Worm (Caenorhabditis elegans): ENCODE data around the gene gcc-2.
A peak's percentile ranks its signal among the peaks of the same experiment; 100 is the strongest.

gcc-2 gene

DNA sequence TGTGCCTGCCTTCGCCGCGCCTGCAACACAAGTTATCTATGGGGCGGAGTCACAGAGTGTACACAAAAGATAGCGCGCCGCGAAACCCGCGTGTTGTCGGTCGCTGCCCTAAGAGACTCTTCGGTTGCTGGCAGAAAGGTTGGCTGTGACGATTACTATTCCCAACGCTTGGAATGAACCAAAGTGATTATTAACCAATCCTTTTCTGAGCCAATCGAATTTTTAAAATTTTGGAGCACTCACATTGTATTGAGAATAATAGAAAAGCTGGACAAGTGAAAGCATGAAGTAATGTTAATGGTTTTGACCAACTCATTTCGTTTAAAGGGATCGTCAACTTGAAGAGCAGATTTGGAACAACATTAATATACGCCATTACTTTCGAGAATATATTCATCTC, 44.7 kb downstream of the gcc-2 start (continued):
- TF ChIP-seq madf-9 (GFP tag; conservative IDR thresholded peaks at IDR 0.05) (no peak), zfp-3 (GFP tag; conservative IDR thresholded peaks at IDR 0.05) (no peak), F49E8.2 (tag; optimal IDR thresholded peaks at IDR 0.05; ENCODE audit: borderline replicate concordance) (peak; percentile 90), dve-1 (tag; optimal IDR thresholded peaks at IDR 0.05; ENCODE audit: insufficient read depth) (peak; percentile 79), F10B5.3 (tag; optimal IDR thresholded peaks at IDR 0.05) (peak; percentile 64), pqm-1 (tag; optimal IDR thresholded peaks at IDR 0.05) (no peak), spr-3 (GFP tag; optimal IDR thresholded peaks at IDR 0.05) (no peak), skn-1 (tag; optimal IDR thresholded peaks at IDR 0.05) (no peak), hlh-11 (tag; optimal IDR thresholded peaks at IDR 0.05) (peak; percentile 70), dmd-6 (GFP tag; IDR thresholded peaks at IDR 0.05) (peak; percentile 63), ceh-82 (tag; optimal IDR thresholded peaks at IDR 0.05) (no peak), nhr-28 (tag; optimal IDR thresholded peaks at IDR 0.05) (peak; percentile 40), attf-4 (tag; optimal IDR thresholded peaks at IDR 0.05) (peak; percentile 25), spr-1 (tag; optimal IDR thresholded peaks at IDR 0.05) (peak; percentile 16), nhr-102 (tag; optimal IDR thresholded peaks at IDR 0.05) (peak; percentile 73), mes-2 (tag; optimal IDR thresholded peaks at IDR 0.05; ENCODE audit: poor library complexity, severe bottlenecking) (peak; percentile 89), snpc-4 (tag; optimal IDR thresholded peaks at IDR 0.05) (peak; percentile 91), tra-1 (GFP tag; IDR thresholded peaks at IDR 0.05) (peak; percentile 28; the same call in 1 of the 2 replicates), ztf-7 (tag; optimal IDR thresholded peaks at IDR 0.05) (peak; percentile 33), nhr-25 (tag; optimal IDR thresholded peaks at IDR 0.05; ENCODE audit: borderline replicate concordance, insufficient read depth) (peak; percentile 63), T26A8.4 (GFP tag; IDR thresholded peaks at IDR 0.05) (no peak; the same call in 1 of the 2 replicates), hlh-30 (tag; optimal IDR thresholded peaks at IDR 0.05; ENCODE audit: insufficient read depth) (peak; percentile 68), nhr-42 (GFP tag; IDR thresholded peaks at IDR 0.05) (peak; percentile 27; the same call in 1 of the 2 replicates)

DNA sequence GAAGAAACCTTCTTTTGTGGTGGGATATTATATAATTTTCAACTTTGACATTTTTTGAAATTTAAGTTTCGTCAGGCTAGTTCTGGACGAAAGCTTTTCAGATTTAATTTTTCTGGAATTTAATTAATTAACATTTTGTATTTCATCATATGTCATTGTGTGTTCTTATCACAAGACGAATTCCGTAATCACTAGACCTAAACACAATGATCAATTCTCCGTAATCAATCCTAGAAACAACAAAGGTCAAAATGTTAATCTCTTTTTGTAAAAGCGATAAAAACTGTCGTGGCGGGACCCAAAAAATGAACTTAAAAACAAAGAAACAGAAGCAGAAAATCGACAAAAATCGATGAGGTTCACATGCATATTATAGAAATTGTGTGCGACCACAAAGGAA, 47.2 kb downstream of the gcc-2 start:
- no peak for TF ChIP-seq nhr-42 (GFP tag; IDR thresholded peaks at IDR 0.05)
- no peak for TF ChIP-seq mxl-3 (GFP tag; optimal IDR thresholded peaks at IDR 0.05)
- no peak for TF ChIP-seq ZK337.2 (GFP tag; IDR thresholded peaks at IDR 0.05)
- no peak for TF ChIP-seq hlh-11 (tag; optimal IDR thresholded peaks at IDR 0.05)
- peak in 1 of 2 experiments; percentile 16 for TF ChIP-seq lsy-2 (tag; optimal IDR thresholded peaks at IDR 0.05)
- TF ChIP-seq pqm-1 (tag; optimal IDR thresholded peaks at IDR 0.05): peak; percentile 13
- TF ChIP-seq zip-2 (tag; optimal IDR thresholded peaks at IDR 0.05): no peak
- no peak for TF ChIP-seq daf-8 (GFP tag; IDR thresholded peaks at IDR 0.05)
- peak; percentile 61 for TF ChIP-seq ztf-7 (tag; optimal IDR thresholded peaks at IDR 0.05)
- TF ChIP-seq gei-8 (GFP tag; optimal IDR thresholded peaks at IDR 0.05): no peak
- no peak for TF ChIP-seq madf-5 (GFP tag; IDR thresholded peaks at IDR 0.05)
- TF ChIP-seq nhr-11 (tag; optimal IDR thresholded peaks at IDR 0.05): no peak
- TF ChIP-seq daf-19 (GFP tag; conservative IDR thresholded peaks at IDR 0.05): no peak
- peak; percentile 49 for TF ChIP-seq nhr-28 (tag; optimal IDR thresholded peaks at IDR 0.05)
- TF ChIP-seq daf-16 (GFP tag; optimal IDR thresholded peaks at IDR 0.05): no peak
- TF ChIP-seq daf-16 (tag; optimal IDR thresholded peaks at IDR 0.05): peak; percentile 53
- TF ChIP-seq hlh-30 (tag; optimal IDR thresholded peaks at IDR 0.05; ENCODE audit: insufficient read depth): no peak
- peak; percentile 73 for TF ChIP-seq dve-1 (tag; optimal IDR thresholded peaks at IDR 0.05; ENCODE audit: insufficient read depth)
- TF ChIP-seq dmd-6 (GFP tag; IDR thresholded peaks at IDR 0.05): peak; percentile 62
- no peak for TF ChIP-seq mes-2 (tag; optimal IDR thresholded peaks at IDR 0.05; ENCODE audit: poor library complexity, severe bottlenecking)

DNA sequence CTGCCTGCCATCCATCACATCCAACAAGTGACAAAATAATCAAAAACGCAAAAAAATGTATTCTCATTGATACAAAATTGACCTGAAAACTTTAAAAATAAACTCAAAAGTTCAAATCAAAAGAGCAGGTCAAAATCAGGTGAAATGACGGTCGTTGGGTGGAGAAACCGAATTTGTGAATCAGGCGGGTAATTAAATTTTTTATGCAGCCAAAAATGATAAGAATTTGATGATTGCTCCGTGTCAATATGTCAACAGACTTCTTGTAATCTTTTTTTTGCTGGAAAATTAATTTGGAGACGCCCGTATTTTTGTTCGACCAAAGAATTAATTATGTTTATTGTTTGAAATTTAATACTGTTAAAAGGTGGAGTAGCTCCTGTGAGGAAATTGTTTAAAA, 48.1 kb downstream of the gcc-2 start, which contains the start of gene ncx-6:
ncx-6 (minus strand) TSS at position 88 of the 400 bp plus-strand sequence.
- TF ChIP-seq hlh-30 (tag; optimal IDR thresholded peaks at IDR 0.05; ENCODE audit: insufficient read depth) (peak; percentile 40), php-3 (GFP tag; IDR thresholded peaks at IDR 0.05) (peak; percentile 73), F26F4.8 (GFP tag; conservative IDR thresholded peaks at IDR 0.05) (no peak), lir-3 (tag; optimal IDR thresholded peaks at IDR 0.05) (no peak), zag-1 (tag; optimal IDR thresholded peaks at IDR 0.05) (no peak), zfp-3 (GFP tag; conservative IDR thresholded peaks at IDR 0.05) (no peak), hlh-11 (tag; optimal IDR thresholded peaks at IDR 0.05) (peak; percentile 2), lin-39 (tag; optimal IDR thresholded peaks at IDR 0.05) (no peak), Y5F2A.4 (GFP tag; optimal IDR thresholded peaks at IDR 0.05) (no peak), pha-4 (GFP tag; IDR thresholded peaks at IDR 0.05) (no peak), pha-4 (tag; optimal IDR thresholded peaks at IDR 0.05) (no peak), daf-16 (GFP tag; optimal IDR thresholded peaks at IDR 0.05) (no peak), daf-16 (tag; optimal IDR thresholded peaks at IDR 0.05) (peak; percentile 83), dmd-6 (GFP tag; IDR thresholded peaks at IDR 0.05) (peak; percentile 61), arid-1 (GFP tag; conservative IDR thresholded peaks at IDR 0.05) (no peak), dpl-1 (GFP tag; optimal IDR thresholded peaks at IDR 0.05) (no peak), skn-1 (tag; optimal IDR thresholded peaks at IDR 0.05) (no peak), ceh-62 (tag; optimal IDR thresholded peaks at IDR 0.05) (no peak), sdz-12 (GFP tag; optimal IDR thresholded peaks at IDR 0.05) (no peak), dve-1 (tag; optimal IDR thresholded peaks at IDR 0.05; ENCODE audit: insufficient read depth) (peak; percentile 63), nhr-42 (GFP tag; IDR thresholded peaks at IDR 0.05) (no peak), nhr-77 (tag; optimal IDR thresholded peaks at IDR 0.05) (peak; percentile 60)
